Worm (Caenorhabditis elegans): ENCODE results near the gene cyk-4.

Gene cyk-4

DNA sequence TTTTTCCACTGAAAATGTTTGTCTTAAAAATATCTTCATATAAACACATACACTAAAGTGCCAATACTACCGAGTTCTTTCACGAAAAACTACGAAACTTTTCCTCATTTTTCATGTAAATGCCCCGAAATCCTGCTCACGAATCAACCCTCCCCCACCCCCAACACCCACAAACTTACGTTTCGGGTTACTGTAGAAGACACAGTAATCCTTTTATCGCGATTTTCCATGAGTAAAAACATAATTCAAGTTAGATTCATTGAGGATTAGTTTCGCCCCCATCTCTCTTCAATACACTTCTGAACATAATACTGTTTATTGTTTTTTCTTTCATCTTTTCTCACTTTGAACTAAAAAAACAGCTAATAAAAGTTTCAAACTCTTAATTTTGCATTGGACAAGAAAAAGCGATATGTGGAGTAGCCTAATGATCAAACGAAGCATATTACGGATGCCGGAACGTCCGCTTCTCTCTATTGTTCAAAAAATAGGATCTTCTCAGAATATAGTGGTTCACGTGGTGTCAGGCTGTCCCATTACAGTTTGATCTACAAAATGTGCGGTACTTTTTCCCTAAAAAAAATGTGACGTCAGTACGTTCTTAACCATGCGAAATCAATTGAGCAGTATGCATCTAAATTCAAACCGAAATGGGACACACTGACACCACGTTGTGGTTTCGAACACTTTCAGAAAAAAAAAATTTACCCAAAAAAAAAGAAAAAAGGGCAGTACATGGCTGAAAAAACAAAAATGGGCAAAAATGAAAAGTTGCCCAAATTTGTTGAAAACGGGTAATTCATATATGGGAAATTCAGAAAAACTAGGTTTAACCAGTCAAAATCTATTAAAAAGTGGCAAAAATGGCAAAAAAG is 46.8 kb downstream of the cyk-4 start:
- TF ChIP-seq lsy-12 (tag; optimal IDR thresholded peaks at IDR 0.05), result peak; percentile 26
- TF ChIP-seq skn-1 (tag; optimal IDR thresholded peaks at IDR 0.05), result no peak
- no peak for TF ChIP-seq eor-1 (tag; optimal IDR thresholded peaks at IDR 0.05)
- TF ChIP-seq nhr-43 (tag; optimal IDR thresholded peaks at IDR 0.05; ENCODE audit: poor library complexity, severe bottlenecking), result peak; percentile 32
- peak; percentile 64 for TF ChIP-seq nhr-23 (tag; optimal IDR thresholded peaks at IDR 0.05)
- TF ChIP-seq pqm-1 (tag; optimal IDR thresholded peaks at IDR 0.05), result no peak
- TF ChIP-seq ama-1 (optimal IDR thresholded peaks at IDR 0.05), result peak; percentile 22
- TF ChIP-seq nhr-77 (tag; optimal IDR thresholded peaks at IDR 0.05), result no peak
- no peak for TF ChIP-seq nhr-25 (tag; optimal IDR thresholded peaks at IDR 0.05)
- no peak for TF ChIP-seq jun-1 (tag; optimal IDR thresholded peaks at IDR 0.05)
- TF ChIP-seq zag-1 (tag; optimal IDR thresholded peaks at IDR 0.05), result no peak
- TF ChIP-seq aly-2 (tag; optimal IDR thresholded peaks at IDR 0.05), result no peak
- no peak for TF ChIP-seq fos-1 (tag; optimal IDR thresholded peaks at IDR 0.05)
- no peak for TF ChIP-seq nhr-11 (tag; optimal IDR thresholded peaks at IDR 0.05)
- no peak for TF ChIP-seq nhr-12 (tag; optimal IDR thresholded peaks at IDR 0.05)
- no peak for TF ChIP-seq sea-2 (GFP tag; optimal IDR thresholded peaks at IDR 0.05)
- TF ChIP-seq fkh-2 (tag; optimal IDR thresholded peaks at IDR 0.05), result no peak
- no peak for TF ChIP-seq lin-15B (tag; optimal IDR thresholded peaks at IDR 0.05)
- TF ChIP-seq nhr-76 (tag; optimal IDR thresholded peaks at IDR 0.05), result no peak
- TF ChIP-seq nhr-67 (tag; optimal IDR thresholded peaks at IDR 0.05), result no peak
- TF ChIP-seq daf-12 (tag; optimal IDR thresholded peaks at IDR 0.05), result no peak
- TF ChIP-seq mdl-1 (tag; optimal IDR thresholded peaks at IDR 0.05), result no peak
- TF ChIP-seq ceh-9 (tag; optimal IDR thresholded peaks at IDR 0.05), result no peak
- no peak for TF ChIP-seq nhr-237 (tag; optimal IDR thresholded peaks at IDR 0.05)
- no peak for TF ChIP-seq fkh-10 (GFP tag; optimal IDR thresholded peaks at IDR 0.05)
- no peak for TF ChIP-seq tbx-2 (tag; optimal IDR thresholded peaks at IDR 0.05)
- no peak for TF ChIP-seq unc-39 (tag; optimal IDR thresholded peaks at IDR 0.05)
- no peak for TF ChIP-seq hmg-11 (tag; optimal IDR thresholded peaks at IDR 0.05)
- TF ChIP-seq egl-5 (tag; optimal IDR thresholded peaks at IDR 0.05), result no peak
- TF ChIP-seq lin-39 (tag; optimal IDR thresholded peaks at IDR 0.05), result no peak
- no peak for TF ChIP-seq mml-1 (tag; optimal IDR thresholded peaks at IDR 0.05)
- no peak for TF ChIP-seq unc-62 (GFP tag; optimal IDR thresholded peaks at IDR 0.05)

DNA sequence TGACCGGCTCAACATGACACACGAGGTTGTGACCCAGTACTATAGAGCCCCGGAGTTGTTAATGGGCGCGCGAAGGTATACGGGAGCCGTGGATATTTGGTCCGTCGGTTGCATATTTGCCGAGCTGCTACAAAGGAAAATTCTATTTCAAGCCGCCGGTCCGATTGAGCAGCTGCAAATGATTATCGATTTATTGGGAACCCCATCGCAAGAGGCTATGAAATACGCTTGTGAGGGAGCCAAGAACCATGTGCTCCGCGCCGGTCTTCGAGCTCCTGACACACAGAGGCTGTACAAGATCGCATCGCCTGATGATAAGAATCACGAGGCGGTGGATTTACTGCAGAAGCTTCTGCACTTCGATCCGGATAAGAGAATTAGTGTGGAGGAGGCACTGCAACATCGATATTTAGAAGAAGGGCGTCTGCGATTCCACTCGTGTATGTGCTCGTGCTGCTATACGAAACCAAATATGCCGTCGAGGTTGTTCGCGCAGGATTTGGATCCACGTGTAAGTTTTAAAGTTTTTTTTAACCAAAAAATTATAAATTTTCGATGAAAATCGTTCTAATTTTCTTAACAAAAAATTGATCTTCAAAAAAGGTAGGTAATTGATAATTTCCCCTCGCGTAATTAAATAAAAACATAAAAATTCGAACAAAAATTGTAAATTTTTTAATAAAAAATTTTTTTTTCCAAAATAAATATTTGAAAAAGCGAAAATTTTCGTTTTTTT is 48.5 kb downstream of the cyk-4 start:
- TF ChIP-seq ceh-82 (tag; optimal IDR thresholded peaks at IDR 0.05), result no peak
- no peak for TF ChIP-seq elt-2 (tag; optimal IDR thresholded peaks at IDR 0.05)
- peak; percentile 46 for TF ChIP-seq ama-1 (optimal IDR thresholded peaks at IDR 0.05)
- TF ChIP-seq ztf-11 (tag; optimal IDR thresholded peaks at IDR 0.05), result no peak
- no peak for TF ChIP-seq fkh-10 (GFP tag; optimal IDR thresholded peaks at IDR 0.05)
- TF ChIP-seq hmg-11 (tag; optimal IDR thresholded peaks at IDR 0.05), result no peak
- TF ChIP-seq mml-1 (tag; optimal IDR thresholded peaks at IDR 0.05), result no peak
- TF ChIP-seq fkh-2 (tag; optimal IDR thresholded peaks at IDR 0.05), result no peak

DNA sequence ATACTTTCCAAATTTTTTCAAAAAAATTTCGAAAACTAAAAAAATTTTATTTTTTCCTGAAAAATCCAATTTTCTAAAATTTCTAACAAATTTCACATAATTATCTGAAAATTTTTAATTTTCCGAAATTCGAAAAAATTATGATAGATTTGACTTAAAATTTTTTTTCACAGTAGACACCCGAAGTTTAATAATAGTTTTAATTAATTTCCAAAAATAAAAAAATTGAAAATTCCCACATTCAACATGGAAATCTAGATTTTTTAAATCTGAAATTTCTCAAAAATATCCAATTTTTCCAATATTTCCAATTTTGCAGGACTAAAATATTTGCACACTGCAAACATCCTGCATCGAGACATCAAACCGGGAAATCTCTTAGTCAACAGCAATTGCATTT is 49.1 kb downstream of the cyk-4 start:
- TF ChIP-seq ama-1 (optimal IDR thresholded peaks at IDR 0.05) (no peak), pha-4 (tag; optimal IDR thresholded peaks at IDR 0.05) (peak; percentile 0)

DNA sequence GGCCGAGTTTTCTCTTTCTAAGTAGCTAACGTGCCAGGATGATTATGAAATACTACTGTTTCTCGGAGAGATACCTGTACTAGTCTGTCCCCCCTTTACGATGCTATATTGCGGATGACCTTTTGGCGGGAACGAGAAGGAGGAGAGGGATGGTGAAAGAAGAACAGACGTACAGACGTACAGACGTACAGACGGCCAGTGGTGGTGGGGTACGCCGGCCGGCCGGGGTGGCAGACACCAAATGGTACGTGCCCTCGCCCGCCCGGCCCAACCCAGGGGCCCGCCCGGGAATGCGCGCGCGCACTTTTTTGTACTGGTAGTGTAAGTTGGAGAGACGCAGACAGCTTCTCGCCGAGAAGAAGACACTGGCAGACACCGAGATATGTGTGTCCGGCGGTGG is 50.0 kb downstream of the cyk-4 start:
- TF ChIP-seq pha-4 (tag; optimal IDR thresholded peaks at IDR 0.05) (peak; percentile 19), elt-3 (tag; optimal IDR thresholded peaks at IDR 0.05) (no peak), nhr-28 (tag; optimal IDR thresholded peaks at IDR 0.05) (no peak), hmg-11 (tag; optimal IDR thresholded peaks at IDR 0.05) (peak; percentile 53), fkh-2 (tag; optimal IDR thresholded peaks at IDR 0.05) (no peak), nfya-1 (tag; optimal IDR thresholded peaks at IDR 0.05; ENCODE audit: insufficient read depth) (peak; percentile 11), nhr-23 (tag; optimal IDR thresholded peaks at IDR 0.05) (peak; percentile 84), lin-39 (tag; optimal IDR thresholded peaks at IDR 0.05) (peak; percentile 74), elt-2 (tag; optimal IDR thresholded peaks at IDR 0.05) (no peak), daf-12 (tag; optimal IDR thresholded peaks at IDR 0.05) (no peak), lsy-12 (tag; optimal IDR thresholded peaks at IDR 0.05) (peak; percentile 60), nhr-25 (tag; optimal IDR thresholded peaks at IDR 0.05) (peak; percentile 52), ama-1 (optimal IDR thresholded peaks at IDR 0.05) (peak; percentile 38)
